Worm (Caenorhabditis elegans) whole organism, midembryonic: ENCODE measurements around the gene R03C1.1.

ENCODE experiments used
- T22C8.4 ChIP-seq: fragments of 200-800 bp; sonication (Bioruptor generic); IDR thresholded peaks from 2 replicates; pipeline ENCODE4 v1.3.6; 2022; ENCODE audit warnings: missing genetic modification characterization, missing compliant biosample characterization
- cog-1 ChIP-seq: sonication (generic microtip); optimal IDR thresholded peaks from 2 replicates; lab custom pipeline; 2016; ENCODE audit warnings: missing genetic modification characterization, missing compliant biosample characterization
- flt-1 ChIP-seq: fragments of 200-800 bp; sonication (Bioruptor generic); IDR thresholded peaks from 2 replicates; pipeline ENCODE4 v1.3.6; 2022; ENCODE audit warnings: missing genetic modification characterization, missing compliant biosample characterization
- klf-2 ChIP-seq: fragments of 200-800 bp; sonication (Bioruptor generic); conservative IDR thresholded peaks from 2 replicates; pipeline ENCODE4 v1.3.6; 2022; ENCODE audit warnings: missing genetic modification reagents, missing genetic modification characterization, missing compliant biosample characterization
- med-1 ChIP-seq: sonication (generic microtip); optimal IDR thresholded peaks from 2 replicates; lab custom pipeline; 2017; ENCODE audit warnings: missing genetic modification characterization, mild to moderate bottlenecking, missing compliant biosample characterization, antibody characterized with exemption, missing genetic modification reagents; ENCODE audit not compliant: insufficient read depth
- ref-1 ChIP-seq: fragments of 200-800 bp; sonication (Bioruptor generic); conservative IDR thresholded peaks from 2 replicates; pipeline ENCODE4 v1.3.6; 2022; ENCODE audit warnings: missing genetic modification reagents, missing genetic modification characterization, missing compliant biosample characterization
- tab-1 ChIP-seq: fragments of 200-800 bp; sonication (Bioruptor generic); IDR thresholded peaks from 2 replicates; pipeline ENCODE4 v1.3.6; 2022; ENCODE audit warnings: missing genetic modification characterization, missing compliant biosample characterization
- ztf-23 ChIP-seq: fragments of 200-800 bp; sonication (Bioruptor generic); IDR thresholded peaks from 2 replicates; pipeline ENCODE4 v1.3.6; 2022; ENCODE audit warnings: missing genetic modification reagents, missing genetic modification characterization, missing compliant biosample characterization
- ztf-29 ChIP-seq: fragments of 200-800 bp; sonication (Bioruptor generic); IDR thresholded peaks from 2 replicates; pipeline ENCODE4 v1.3.6; 2022; ENCODE audit warnings: missing genetic modification reagents, missing genetic modification characterization, missing compliant biosample characterization

The R03C1.1 gene

DNA sequence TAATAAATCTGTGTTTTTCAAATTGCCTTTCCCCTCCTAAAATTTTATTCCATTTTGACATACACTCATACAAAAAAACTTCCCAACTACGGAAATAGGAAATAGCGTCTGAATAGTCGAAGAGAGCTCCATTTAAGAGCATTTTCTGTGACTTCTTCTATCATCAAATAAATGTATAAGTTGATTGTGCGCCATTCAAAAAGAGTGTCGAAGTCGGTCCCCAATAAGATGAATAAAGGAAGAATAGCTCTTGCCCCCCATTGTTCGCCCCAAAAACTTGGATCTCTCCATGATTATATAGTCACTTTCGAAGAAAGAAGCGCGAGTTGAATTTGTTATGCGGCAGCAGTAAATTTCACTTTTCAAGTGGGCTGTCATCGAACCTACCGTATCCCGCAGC, 17.7 kb downstream of the R03C1.1 start:
- TF ChIP-seq T22C8.4 (GFP tag; lab: Robert Waterston, UW): no peak
- TF ChIP-seq flt-1 (GFP tag; lab: Robert Waterston, UW): no peak
- TF ChIP-seq med-1 (GFP tag; lab: Kevin White, UChicago): no peak
- TF ChIP-seq ref-1 (GFP tag; lab: Robert Waterston, UW): no peak
- TF ChIP-seq klf-2: no peak
- no peak for TF ChIP-seq tab-1

DNA sequence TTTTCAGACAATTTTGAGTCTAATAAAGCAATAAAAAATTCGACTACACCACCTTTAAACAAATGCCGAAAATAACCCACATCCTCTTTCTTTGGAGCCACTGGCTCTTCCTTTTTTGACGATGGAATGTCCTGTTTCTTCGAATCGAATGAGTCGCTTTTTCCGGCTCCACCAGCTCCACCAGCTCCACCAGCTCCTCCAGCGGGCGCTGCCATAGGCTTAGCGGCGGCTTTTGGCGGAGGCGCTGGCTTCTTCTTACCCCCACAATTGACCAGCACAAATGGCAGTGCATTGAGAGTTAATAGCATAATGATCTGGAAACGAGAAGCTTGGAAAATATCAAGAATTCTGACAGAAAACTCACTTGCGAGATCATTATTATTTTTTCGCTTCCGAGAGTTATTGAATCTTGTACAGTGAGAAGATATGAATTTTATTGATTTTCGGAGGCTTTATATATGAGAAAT, 33.4 kb downstream of the R03C1.1 start, which contains the start of gene Y53F4A.2:
Gene Y53F4A.2, minus strand, starts transcription at position 417 of the 467 bp plus-strand sequence.
- TF ChIP-seq cog-1 (tag; lab: Kevin White, UChicago) (no peak), med-1 (GFP tag; lab: Kevin White, UChicago) (no peak), klf-2 (no peak), ref-1 (GFP tag; lab: Robert Waterston, UW) (no peak), tab-1 (no peak), ztf-23 (GFP tag; lab: Robert Waterston, UW) (no peak), ztf-29 (no peak), flt-1 (GFP tag; lab: Robert Waterston, UW) (no peak), T22C8.4 (GFP tag; lab: Robert Waterston, UW) (no peak)

DNA sequence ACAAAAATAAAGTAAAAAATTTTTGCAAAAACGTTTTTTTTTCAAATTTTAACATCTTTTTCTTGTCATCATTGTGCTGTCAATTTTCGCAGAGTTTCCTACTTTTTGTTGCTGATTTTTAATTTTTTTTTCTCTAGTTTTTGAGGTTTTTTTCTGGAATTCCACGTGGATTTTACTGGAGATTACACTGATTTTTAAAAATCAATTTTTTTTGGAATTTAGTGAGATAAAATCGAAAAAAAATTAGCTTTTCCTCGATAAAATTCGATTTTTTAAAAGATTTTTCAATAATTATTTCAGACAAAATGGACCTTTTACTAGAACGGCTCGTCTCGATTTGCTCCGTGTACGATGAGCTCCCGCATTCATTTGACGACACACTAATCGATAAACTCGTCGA, 40.6 kb downstream of the R03C1.1 start, which contains the start of gene R05H10.3:
Gene R05H10.3, plus strand, starts transcription at position 301 of the 400 bp plus-strand sequence.
- TF ChIP-seq T22C8.4 (GFP tag; lab: Robert Waterston, UW): no peak
- TF ChIP-seq tab-1: no peak
- no peak for TF ChIP-seq med-1 (GFP tag; lab: Kevin White, UChicago)
- no peak for TF ChIP-seq klf-2
- TF ChIP-seq ref-1 (GFP tag; lab: Robert Waterston, UW): no peak
- TF ChIP-seq ztf-29: no peak

DNA sequence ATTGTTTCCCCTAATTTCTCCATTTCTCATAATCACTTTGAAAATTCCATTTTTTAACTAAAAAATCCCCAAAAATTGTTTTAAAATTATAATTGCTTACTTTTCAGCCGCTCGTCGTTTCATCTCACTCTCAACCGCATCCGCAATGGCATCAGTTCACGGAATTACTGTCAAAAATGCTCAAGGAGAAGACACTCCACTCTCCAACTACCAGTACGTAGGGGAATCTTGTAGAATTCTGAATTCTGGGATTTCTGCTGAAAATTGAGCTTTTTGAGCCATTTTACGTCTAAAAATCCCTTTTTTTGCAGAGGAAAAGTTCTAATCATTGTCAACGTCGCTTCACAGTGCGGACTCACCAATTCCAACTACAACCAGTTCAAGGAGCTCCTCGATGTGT, 42.7 kb downstream of the R03C1.1 start:
- TF ChIP-seq ref-1 (GFP tag; lab: Robert Waterston, UW) (no peak), tab-1 (no peak), klf-2 (no peak), med-1 (GFP tag; lab: Kevin White, UChicago) (no peak), ztf-29 (no peak), ztf-23 (GFP tag; lab: Robert Waterston, UW) (no peak), flt-1 (GFP tag; lab: Robert Waterston, UW) (no peak), T22C8.4 (GFP tag; lab: Robert Waterston, UW) (no peak), cog-1 (tag; lab: Kevin White, UChicago) (no peak)

DNA sequence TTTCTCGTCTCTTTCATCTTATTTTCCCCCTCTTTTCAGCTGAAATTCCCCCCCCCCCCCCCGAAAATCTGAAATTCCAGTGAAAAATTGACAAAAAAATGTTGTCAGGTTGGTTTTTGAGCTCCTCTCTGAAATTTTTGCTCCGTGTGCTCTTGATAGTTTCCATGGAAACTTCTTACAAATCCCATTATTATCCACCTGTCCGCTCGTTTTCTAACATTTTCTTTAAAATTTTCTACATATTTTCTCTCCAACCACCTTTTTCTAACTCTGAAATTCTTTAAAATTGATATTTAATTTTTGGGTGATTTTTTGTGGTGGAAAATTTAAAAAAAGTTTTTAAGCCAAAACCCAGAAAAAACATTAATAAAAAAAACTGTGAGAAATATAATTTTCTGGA, 43.5 kb downstream of the R03C1.1 start, which contains the start of gene gpx-2:
Gene gpx-2, plus strand, starts transcription at position 99 of the 400 bp plus-strand sequence.
- TF ChIP-seq ztf-23 (GFP tag; lab: Robert Waterston, UW): no peak
- no peak for TF ChIP-seq med-1 (GFP tag; lab: Kevin White, UChicago)
- no peak for TF ChIP-seq T22C8.4 (GFP tag; lab: Robert Waterston, UW)
- no peak for TF ChIP-seq flt-1 (GFP tag; lab: Robert Waterston, UW)
- no peak for TF ChIP-seq ztf-29
- no peak for TF ChIP-seq tab-1
- TF ChIP-seq ref-1 (GFP tag; lab: Robert Waterston, UW): no peak
- no peak for TF ChIP-seq cog-1 (tag; lab: Kevin White, UChicago)
- TF ChIP-seq klf-2: no peak

DNA sequence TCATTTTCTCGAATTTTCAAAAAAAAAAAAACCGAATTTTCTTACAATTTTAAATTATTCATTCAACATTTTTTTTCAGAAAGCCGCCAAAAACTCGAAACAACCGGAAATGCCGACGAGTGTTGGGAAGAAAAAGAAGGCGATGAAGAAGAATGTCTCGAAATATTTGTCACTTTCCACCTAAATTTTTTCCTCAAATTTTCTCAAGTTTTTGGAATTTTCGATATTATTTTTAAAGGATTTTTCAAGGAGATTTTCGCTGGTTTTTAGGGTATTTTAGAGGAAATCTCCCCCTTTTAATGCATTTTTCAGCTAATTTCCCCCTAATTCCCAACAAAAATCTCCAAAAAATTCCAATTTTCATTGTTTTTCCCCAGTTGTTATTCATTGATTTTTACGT, 44.1 kb downstream of the R03C1.1 start:
- TF ChIP-seq med-1 (GFP tag; lab: Kevin White, UChicago): no peak
- no peak for TF ChIP-seq tab-1
- no peak for TF ChIP-seq ref-1 (GFP tag; lab: Robert Waterston, UW)
- no peak for TF ChIP-seq T22C8.4 (GFP tag; lab: Robert Waterston, UW)
- TF ChIP-seq ztf-23 (GFP tag; lab: Robert Waterston, UW): no peak
- TF ChIP-seq flt-1 (GFP tag; lab: Robert Waterston, UW): no peak
- TF ChIP-seq ztf-29: no peak
- no peak for TF ChIP-seq klf-2
- TF ChIP-seq cog-1 (tag; lab: Kevin White, UChicago): no peak
